Worm (Caenorhabditis elegans) whole organism, late embryonic: Measurements from ENCODE around the gene mrpl-36.

Experiments used
- C08G9.2 ChIP-seq: sonication (generic microtip); optimal IDR thresholded peaks from 2 replicates; lab custom pipeline; 2016; ENCODE audit warnings: mild to moderate bottlenecking, missing genetic modification characterization, moderate library complexity, missing compliant biosample characterization
- F13H6.1 ChIP-seq: sonication (generic microtip); optimal IDR thresholded peaks from 2 replicates; lab custom pipeline; 2016; ENCODE audit warnings: missing genetic modification characterization, missing compliant biosample characterization
- K02D7.2 ChIP-seq: sonication (generic microtip); optimal IDR thresholded peaks from 2 replicates; lab custom pipeline; 2017; ENCODE audit warnings: mild to moderate bottlenecking, missing genetic modification characterization, missing compliant biosample characterization
- K09A11.1 ChIP-seq: sonication (generic microtip); optimal IDR thresholded peaks from 2 replicates; lab custom pipeline; 2017; ENCODE audit warnings: antibody characterized with exemption, mild to moderate bottlenecking, missing genetic modification characterization, missing compliant biosample characterization; ENCODE audit not compliant: insufficient read depth
- T23F11.4 ChIP-seq: fragments of 200-800 bp; sonication (Bioruptor generic); optimal IDR thresholded peaks from 2 replicates; lab custom pipeline; 2018; ENCODE audit warnings: mild to moderate bottlenecking, missing genetic modification characterization, missing compliant biosample characterization
- ama-1 ChIP-seq: fragments of 150-350 bp; optimal IDR thresholded peaks from 2 replicates; lab custom pipeline; 2014
- ceh-18 ChIP-seq: sonication (generic microtip); optimal IDR thresholded peaks from 2 replicates; lab custom pipeline; 2016; ENCODE audit warnings: missing genetic modification characterization, missing compliant biosample characterization
- ceh-19 ChIP-seq: fragments of 200-800 bp; sonication (Bioruptor generic); optimal IDR thresholded peaks from 2 replicates; lab custom pipeline; 2018; ENCODE audit warnings: mild to moderate bottlenecking, missing genetic modification characterization, missing compliant biosample characterization
- ceh-2 ChIP-seq: sonication (generic microtip); optimal IDR thresholded peaks from 2 replicates; lab custom pipeline; 2016; ENCODE audit warnings: missing genotype, missing genetic modification characterization, missing compliant biosample characterization
- ceh-22 ChIP-seq: sonication (generic microtip); optimal IDR thresholded peaks from 2 replicates; lab custom pipeline; 2017; ENCODE audit warnings: missing biosample characterization, missing genetic modification characterization
- ceh-30 ChIP-seq: fragments of 150-350 bp; optimal IDR thresholded peaks from 2 replicates; lab custom pipeline; 2014; ENCODE audit warnings: missing biosample characterization, missing genetic modification characterization
- ceh-31 ChIP-seq: sonication (generic microtip); optimal IDR thresholded peaks from 2 replicates; lab custom pipeline; 2016; ENCODE audit warnings: missing genetic modification characterization, missing compliant biosample characterization
- ceh-34 ChIP-seq: sonication (generic microtip); optimal IDR thresholded peaks from 2 replicates; lab custom pipeline; 2016; ENCODE audit warnings: mild to moderate bottlenecking, missing genetic modification characterization, missing compliant biosample characterization
- ceh-9 ChIP-seq: sonication (generic microtip); optimal IDR thresholded peaks from 2 replicates; lab custom pipeline; 2016; ENCODE audit warnings: mild to moderate bottlenecking, missing genetic modification characterization, inconsistent platforms, missing compliant biosample characterization
- che-1 ChIP-seq: sonication (generic microtip); optimal IDR thresholded peaks from 2 replicates; lab custom pipeline; 2016; ENCODE audit warnings: mild to moderate bottlenecking, missing genetic modification characterization, missing compliant biosample characterization
- dmd-4 ChIP-seq: sonication (generic microtip); optimal IDR thresholded peaks from 2 replicates; lab custom pipeline; 2016; ENCODE audit warnings: borderline replicate concordance, missing genetic modification characterization, missing compliant biosample characterization
- dve-1 ChIP-seq: sonication (generic microtip); optimal IDR thresholded peaks from 2 replicates; lab custom pipeline; 2017; ENCODE audit warnings: antibody characterized with exemption, mild to moderate bottlenecking, missing genetic modification characterization, missing compliant biosample characterization
- elt-4 ChIP-seq: sonication (generic microtip); optimal IDR thresholded peaks from 2 replicates; lab custom pipeline; 2016; ENCODE audit warnings: missing genetic modification characterization, missing compliant biosample characterization
- ets-4 ChIP-seq: sonication (generic microtip); optimal IDR thresholded peaks from 2 replicates; lab custom pipeline; 2016; ENCODE audit warnings: missing genetic modification characterization, missing compliant biosample characterization
- fax-1 ChIP-seq: sonication (generic microtip); optimal IDR thresholded peaks from 2 replicates; lab custom pipeline; 2016; ENCODE audit warnings: missing genotype, missing genetic modification characterization, missing compliant biosample characterization
- fkh-10 ChIP-seq: fragments of 150-350 bp; optimal IDR thresholded peaks from 2 replicates; lab custom pipeline; 2014; ENCODE audit warnings: missing biosample characterization, missing genetic modification reagents, missing genetic modification characterization
- hlh-13 ChIP-seq: fragments of 200-800 bp; sonication (Bioruptor generic); optimal IDR thresholded peaks from 2 replicates; lab custom pipeline; 2018; ENCODE audit warnings: mild to moderate bottlenecking, missing genetic modification characterization, missing compliant biosample characterization
- hlh-15 ChIP-seq: sonication (generic microtip); optimal IDR thresholded peaks from 2 replicates; lab custom pipeline; 2016; ENCODE audit warnings: missing genetic modification characterization, missing compliant biosample characterization
- hlh-30 ChIP-seq: sonication (generic microtip); optimal IDR thresholded peaks from 2 replicates; lab custom pipeline; 2017; ENCODE audit warnings: antibody characterized with exemption, missing genetic modification characterization, missing compliant biosample characterization; ENCODE audit not compliant: insufficient read depth
- hlh-6 ChIP-seq: sonication (generic microtip); optimal IDR thresholded peaks from 2 replicates; lab custom pipeline; 2016; ENCODE audit warnings: missing genotype, missing genetic modification characterization, missing compliant biosample characterization
- lim-6 ChIP-seq: sonication (generic microtip); optimal IDR thresholded peaks from 2 replicates; lab custom pipeline; 2016; ENCODE audit warnings: missing genetic modification characterization, missing compliant biosample characterization
- nfya-1 ChIP-seq: sonication (generic microtip); optimal IDR thresholded peaks from 2 replicates; lab custom pipeline; 2017; ENCODE audit warnings: missing genetic modification characterization, mild to moderate bottlenecking, missing compliant biosample characterization, antibody characterized with exemption, moderate library complexity
- nhr-11 ChIP-seq: fragments of 150-350 bp; optimal IDR thresholded peaks from 2 replicates; lab custom pipeline; 2014; ENCODE audit warnings: missing biosample characterization, missing genetic modification characterization
- nhr-232 ChIP-seq: sonication (generic microtip); optimal IDR thresholded peaks from 2 replicates; lab custom pipeline; 2016; ENCODE audit warnings: missing genetic modification characterization, missing compliant biosample characterization
- pat-9 ChIP-seq: fragments of 200-800 bp; sonication (Bioruptor generic); optimal IDR thresholded peaks from 2 replicates; lab custom pipeline; 2018; ENCODE audit warnings: mild to moderate bottlenecking, missing genetic modification characterization, moderate library complexity, missing compliant biosample characterization
- pax-1 ChIP-seq: fragments of 150-350 bp; optimal IDR thresholded peaks from 2 replicates; lab custom pipeline; 2014; ENCODE audit warnings: missing biosample characterization, missing genetic modification characterization
- pha-2 ChIP-seq: sonication (generic microtip); optimal IDR thresholded peaks from 2 replicates; lab custom pipeline; 2017; ENCODE audit warnings: mild to moderate bottlenecking, missing genetic modification characterization, missing compliant biosample characterization
- pqm-1 ChIP-seq: sonication (generic microtip); optimal IDR thresholded peaks from 2 replicates; lab custom pipeline; 2016; ENCODE audit warnings: missing genetic modification characterization, missing compliant biosample characterization
- pros-1 ChIP-seq: fragments of 150-350 bp; optimal IDR thresholded peaks from 2 replicates; lab custom pipeline; 2014; ENCODE audit warnings: missing biosample characterization, missing genetic modification reagents, missing genetic modification characterization
- ref-2 ChIP-seq: sonication (generic microtip); optimal IDR thresholded peaks from 2 replicates; lab custom pipeline; 2016; ENCODE audit warnings: missing genetic modification characterization, missing compliant biosample characterization
- rnt-1 ChIP-seq: sonication (generic microtip); optimal IDR thresholded peaks from 2 replicates; lab custom pipeline; 2016; ENCODE audit warnings: missing genetic modification characterization, missing compliant biosample characterization
- sdc-2 ChIP-seq: sonication (generic microtip); optimal IDR thresholded peaks from 2 replicates; lab custom pipeline; 2016; ENCODE audit warnings: missing genotype, missing genetic modification characterization, missing compliant biosample characterization
- sox-2 ChIP-seq: fragments of 200-800 bp; sonication (Bioruptor generic); IDR thresholded peaks from 2 replicates; pipeline ENCODE4 v1.3.6; 2022; ENCODE audit warnings: missing genetic modification reagents, missing genetic modification characterization, missing compliant biosample characterization
- sox-4 ChIP-seq: sonication (generic microtip); optimal IDR thresholded peaks from 2 replicates; lab custom pipeline; 2017; ENCODE audit warnings: mild to moderate bottlenecking, missing genetic modification characterization, inconsistent platforms, missing compliant biosample characterization
- syd-9 ChIP-seq: sonication (generic microtip); optimal IDR thresholded peaks from 2 replicates; lab custom pipeline; 2016; ENCODE audit warnings: mild to moderate bottlenecking, missing genetic modification characterization, moderate library complexity, missing compliant biosample characterization
- tbx-2 ChIP-seq: sonication (generic microtip); optimal IDR thresholded peaks from 2 replicates; lab custom pipeline; 2016; ENCODE audit warnings: missing genetic modification characterization, missing compliant biosample characterization
- tbx-7 ChIP-seq: sonication (generic microtip); optimal IDR thresholded peaks from 2 replicates; lab custom pipeline; 2016; ENCODE audit warnings: missing genotype, missing genetic modification characterization, missing compliant biosample characterization
- ttx-3 ChIP-seq: sonication (generic microtip); optimal IDR thresholded peaks from 2 replicates; lab custom pipeline; 2016; ENCODE audit warnings: missing genetic modification reagents, missing genetic modification characterization, missing compliant biosample characterization
- unc-3 ChIP-seq, 2 experiments: fragments of 200-800 bp in 1 of 2; sonication (Bioruptor generic) in 1 of 2; sonication (generic microtip) in 1 of 2; conservative IDR thresholded peaks in 1 of 2; optimal IDR thresholded peaks in 1 of 2; 2 replicates each; pipeline versions ENCODE4 v1.3.6 to Lab custom; 2016 to 2022; ENCODE audit warnings: missing compliant biosample characterization in 2 of 2, missing genetic modification characterization in 2 of 2, missing genetic modification reagents in 1 of 2
- unc-42 ChIP-seq: sonication (generic microtip); optimal IDR thresholded peaks from 2 replicates; lab custom pipeline; 2016; ENCODE audit warnings: missing genotype, missing genetic modification characterization, missing compliant biosample characterization
- ztf-16 ChIP-seq: sonication (generic microtip); optimal IDR thresholded peaks from 2 replicates; lab custom pipeline; 2017; ENCODE audit warnings: missing genetic modification characterization, missing compliant biosample characterization

Gene mrpl-36

DNA sequence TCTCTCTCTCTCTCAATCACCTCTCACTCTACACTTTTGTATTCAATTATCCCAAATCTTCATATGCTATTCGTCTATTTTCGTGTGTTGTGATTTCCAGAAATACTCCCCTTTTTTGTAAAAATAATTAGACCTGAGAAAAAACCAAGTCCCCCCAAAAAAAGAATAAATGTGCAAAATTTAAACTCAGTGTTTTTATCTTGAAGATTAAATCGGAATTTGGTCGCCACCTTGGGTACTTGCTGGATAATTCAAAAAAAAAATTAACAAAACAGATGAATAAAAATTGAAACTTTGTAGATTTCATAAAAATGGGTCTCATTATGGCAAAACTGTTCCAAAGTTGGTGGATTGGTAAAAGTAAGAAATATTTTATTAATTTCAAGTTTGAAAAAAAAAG lies 25.0 kb downstream of the mrpl-36 start, which contains the start of gene arl-5:
TSS of gene arl-5 (plus strand) at position 301 of the 400 bp plus-strand sequence.
- TF ChIP-seq ref-2 (tag; lab: Kevin White, UChicago) (no peak), K09A11.1 (tag; lab: Kevin White, UChicago) (no peak), nhr-232 (tag; lab: Kevin White, UChicago) (no peak), pqm-1 (tag; lab: Kevin White, UChicago) (no peak)

DNA sequence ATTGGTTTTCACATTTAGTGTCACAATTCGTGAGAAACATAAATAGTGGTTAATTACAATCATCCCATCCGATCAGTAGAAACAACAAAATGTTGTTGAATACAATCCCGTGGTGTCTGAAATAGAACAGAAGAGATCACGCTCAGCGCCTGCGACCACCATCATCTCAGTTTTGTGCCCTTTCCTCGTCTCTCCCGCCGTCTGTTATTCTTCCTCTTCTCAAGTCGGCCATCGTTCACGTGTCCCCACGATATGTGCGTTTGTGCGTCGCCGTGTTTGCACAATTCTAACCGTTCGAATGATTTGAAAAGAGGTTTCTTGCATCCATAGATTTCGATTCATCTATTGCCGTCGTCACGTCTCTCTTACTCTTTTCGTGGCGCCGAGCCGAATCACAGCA lies 29.2 kb downstream of the mrpl-36 start, which contains the start of gene panl-3:
TSS of gene panl-3 (plus strand) at position 294 of the 400 bp plus-strand sequence.
- TF ChIP-seq fkh-10 (GFP tag; lab: Kevin White, UChicago): no peak
- no peak for TF ChIP-seq ztf-16 (tag; lab: Kevin White, UChicago)
- no peak for TF ChIP-seq unc-42 (tag; lab: Kevin White, UChicago)
- no peak for TF ChIP-seq ttx-3 (tag; lab: Kevin White, UChicago)
- peak; percentile 33 for TF ChIP-seq ceh-34 (tag; lab: Kevin White, UChicago)
- TF ChIP-seq tbx-7: no peak
- TF ChIP-seq T23F11.4 (GFP tag; lab: Kevin White, UChicago): no peak
- peak; percentile 94 for TF ChIP-seq hlh-30 (tag; lab: Kevin White, UChicago)
- TF ChIP-seq ceh-18 (tag; lab: Kevin White, UChicago): no peak
- TF ChIP-seq ceh-31 (tag; lab: Kevin White, UChicago): peak; percentile 41
- TF ChIP-seq unc-3 (GFP tag; conservative IDR thresholded peaks at IDR 0.05; lab: Robert Waterston, UW): no peak
- no peak for TF ChIP-seq unc-3 (tag; optimal IDR thresholded peaks at IDR 0.05; lab: Kevin White, UChicago)
- TF ChIP-seq C08G9.2 (tag; lab: Kevin White, UChicago): peak; percentile 32
- TF ChIP-seq pat-9 (tag; lab: Kevin White, UChicago): no peak
- TF ChIP-seq ets-4: no peak
- TF ChIP-seq pros-1 (tag; lab: Kevin White, UChicago): peak; percentile 40
- TF ChIP-seq ceh-22 (tag; lab: Kevin White, UChicago): no peak
- no peak for TF ChIP-seq elt-4 (tag; lab: Kevin White, UChicago)
- TF ChIP-seq ref-2 (tag; lab: Kevin White, UChicago): no peak
- no peak for TF ChIP-seq pha-2 (tag; lab: Kevin White, UChicago)
- TF ChIP-seq nhr-11 (tag; lab: Kevin White, UChicago): no peak
- no peak for TF ChIP-seq sdc-2 (tag; lab: Kevin White, UChicago)
- no peak for TF ChIP-seq ama-1 (lab: Kevin White, UChicago)
- no peak for TF ChIP-seq lim-6 (tag; lab: Kevin White, UChicago)
- peak; percentile 16 for TF ChIP-seq nfya-1
- TF ChIP-seq ceh-19: no peak
- no peak for TF ChIP-seq K09A11.1 (tag; lab: Kevin White, UChicago)
- TF ChIP-seq ceh-2 (tag; lab: Kevin White, UChicago): no peak
- TF ChIP-seq hlh-13 (GFP tag; lab: Kevin White, UChicago): no peak
- TF ChIP-seq rnt-1 (tag; lab: Kevin White, UChicago): peak; percentile 14
- no peak for TF ChIP-seq syd-9
- TF ChIP-seq che-1: no peak
- no peak for TF ChIP-seq pax-1
- TF ChIP-seq F13H6.1 (tag; lab: Kevin White, UChicago): no peak
- peak; percentile 77 for TF ChIP-seq tbx-2 (tag; lab: Kevin White, UChicago)
- peak; percentile 42 for TF ChIP-seq hlh-6

DNA sequence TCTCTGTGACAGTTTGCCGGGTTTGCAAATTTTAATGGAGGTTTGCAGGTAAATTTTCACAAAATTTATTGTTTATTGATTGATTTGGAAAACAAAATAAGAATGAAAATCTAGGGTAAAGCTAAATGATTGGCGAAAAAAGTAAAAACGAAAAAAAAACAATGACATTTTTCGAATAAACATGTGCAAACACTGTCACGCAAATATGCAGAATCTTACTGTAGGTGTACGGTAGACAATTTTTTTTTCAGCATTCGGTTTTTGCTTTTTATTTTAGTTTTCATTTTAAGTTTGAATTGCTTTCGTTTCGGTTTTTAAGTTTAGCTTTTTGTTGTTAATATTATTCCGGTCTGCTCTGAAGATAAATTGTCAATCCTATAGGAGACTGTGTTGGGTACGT lies 30.0 kb downstream of the mrpl-36 start:
- no peak for TF ChIP-seq hlh-15
- no peak for TF ChIP-seq dve-1 (tag; lab: Kevin White, UChicago)
- no peak for TF ChIP-seq nfya-1
- TF ChIP-seq fax-1: no peak
- TF ChIP-seq sdc-2 (tag; lab: Kevin White, UChicago): no peak
- TF ChIP-seq ceh-30 (tag; lab: Kevin White, UChicago): no peak
- TF ChIP-seq dmd-4 (tag; lab: Kevin White, UChicago): no peak
- TF ChIP-seq tbx-2 (tag; lab: Kevin White, UChicago): no peak
- no peak for TF ChIP-seq elt-4 (tag; lab: Kevin White, UChicago)
- TF ChIP-seq unc-3 (GFP tag; conservative IDR thresholded peaks at IDR 0.05; lab: Robert Waterston, UW): no peak
- TF ChIP-seq unc-3 (tag; optimal IDR thresholded peaks at IDR 0.05; lab: Kevin White, UChicago): no peak
- TF ChIP-seq unc-42 (tag; lab: Kevin White, UChicago): no peak
- TF ChIP-seq ref-2 (tag; lab: Kevin White, UChicago): no peak
- TF ChIP-seq sox-4 (tag; lab: Kevin White, UChicago): no peak
- TF ChIP-seq ceh-19: no peak
- no peak for TF ChIP-seq fkh-10 (GFP tag; lab: Kevin White, UChicago)
- no peak for TF ChIP-seq ceh-9 (tag; lab: Kevin White, UChicago)
- no peak for TF ChIP-seq K02D7.2 (tag; lab: Kevin White, UChicago)
- TF ChIP-seq sox-2 (GFP tag; lab: Robert Waterston, UW): no peak
